Fruit fly (Drosophila melanogaster) whole organism, embryonic: ENCODE measurements around the gene CG3529.

ENCODE experiments used
- Abd-B ChIP-seq: fragments of 200-800 bp; sonication (Bioruptor generic); optimal IDR thresholded peaks from 2 replicates; lab custom pipeline; 2018; ENCODE audit warnings: missing biosample characterization, mild to moderate bottlenecking, missing genetic modification characterization, moderate library complexity
- Bdp1 ChIP-seq: fragments of 200-800 bp; sonication (Bioruptor generic); optimal IDR thresholded peaks from 3 replicates; lab custom pipeline; 2016; ENCODE audit warnings: missing biosample characterization, missing genetic modification characterization
- Bteb2 ChIP-seq: fragments of 200-800 bp; sonication (Bioruptor generic); optimal IDR thresholded peaks from 2 replicates; lab custom pipeline; 2016; ENCODE audit warnings: missing biosample characterization, missing genetic modification characterization
- CG10321 ChIP-seq: fragments of 200-800 bp; sonication (Bioruptor generic); IDR thresholded peaks from 2 replicates; pipeline ENCODE4 v1.3.6; 2022; ENCODE audit warnings: missing biosample characterization, missing genetic modification characterization
- CG11247 ChIP-seq: fragments of 200-800 bp; sonication (Bioruptor generic); IDR thresholded peaks from 2 replicates; pipeline ENCODE4 v1.3.6; 2022; ENCODE audit warnings: missing biosample characterization, missing genetic modification characterization
- CG11456 ChIP-seq: fragments of 200-800 bp; sonication (Bioruptor generic); IDR thresholded peaks from 3 replicates; pipeline ENCODE4 v1.3.6; 2022; ENCODE audit warnings: missing biosample characterization, missing genetic modification characterization
- CG12391 ChIP-seq: fragments of 200-800 bp; sonication (Bioruptor generic); optimal IDR thresholded peaks from 3 replicates; lab custom pipeline; 2018; ENCODE audit warnings: missing biosample characterization, mild to moderate bottlenecking, missing genetic modification characterization, moderate library complexity
- CG14667 ChIP-seq: fragments of 200-800 bp; sonication (Bioruptor generic); IDR thresholded peaks from 2 replicates; pipeline ENCODE4 v1.3.6; 2022; ENCODE audit warnings: missing biosample characterization, missing genetic modification characterization
- CG15479 ChIP-seq: fragments of 200-800 bp; sonication (Bioruptor generic); optimal IDR thresholded peaks from 3 replicates; lab custom pipeline; 2019; ENCODE audit warnings: missing biosample characterization, mild to moderate bottlenecking, missing genetic modification characterization, moderate library complexity
- CG15514 ChIP-seq: fragments of 200-800 bp; sonication (Bioruptor generic); optimal IDR thresholded peaks from 3 replicates; lab custom pipeline; 2017; ENCODE audit warnings: missing biosample characterization, missing genetic modification characterization, mild to moderate bottlenecking, moderate library complexity, missing genetic modification reagents
- CG1603 ChIP-seq: fragments of 200-800 bp; sonication (Bioruptor generic); optimal IDR thresholded peaks from 2 replicates; lab custom pipeline; 2019; ENCODE audit warnings: missing biosample characterization, mild to moderate bottlenecking, missing genetic modification characterization, moderate library complexity
- CG17359 ChIP-seq: fragments of 200-800 bp; sonication (Bioruptor generic); optimal IDR thresholded peaks from 3 replicates; lab custom pipeline; 2018; ENCODE audit warnings: missing biosample characterization, mild to moderate bottlenecking, missing genetic modification characterization, moderate library complexity
- CG1792 ChIP-seq: fragments of 200-800 bp; sonication (Bioruptor generic); optimal IDR thresholded peaks from 2 replicates; lab custom pipeline; 2016; ENCODE audit warnings: missing biosample characterization, missing genetic modification characterization
- CG18011 ChIP-seq: fragments of 200-800 bp; sonication (Bioruptor generic); optimal IDR thresholded peaks from 2 replicates; lab custom pipeline; 2017; ENCODE audit warnings: missing biosample characterization, missing genetic modification characterization, mild to moderate bottlenecking, moderate library complexity, missing genotype
- CG2678 ChIP-seq: fragments of 200-800 bp; sonication (Bioruptor generic); optimal IDR thresholded peaks from 3 replicates; lab custom pipeline; 2019; ENCODE audit warnings: missing biosample characterization, mild to moderate bottlenecking, missing genetic modification characterization, moderate library complexity
- CG31365 ChIP-seq: fragments of 200-800 bp; sonication (Bioruptor generic); optimal IDR thresholded peaks from 2 replicates; lab custom pipeline; 2018; ENCODE audit warnings: missing biosample characterization, mild to moderate bottlenecking, missing genetic modification characterization
- CG34224 ChIP-seq: fragments of 200-800 bp; sonication (Bioruptor generic); IDR thresholded peaks from 3 replicates; pipeline ENCODE4 v1.3.6; 2022; ENCODE audit warnings: missing biosample characterization, missing genetic modification characterization; ENCODE audit not compliant: partially characterized antibody
- CG3847 ChIP-seq: fragments of 200-800 bp; sonication (Bioruptor generic); IDR thresholded peaks from 2 replicates; pipeline ENCODE4 v1.3.6; 2022; ENCODE audit warnings: missing biosample characterization, missing genetic modification characterization
- CG4707 ChIP-seq: fragments of 200-800 bp; sonication (Bioruptor generic); optimal IDR thresholded peaks from 2 replicates; lab custom pipeline; 2018; ENCODE audit warnings: missing biosample characterization, mild to moderate bottlenecking, missing genetic modification characterization, moderate library complexity
- CG6765 ChIP-seq: fragments of 200-800 bp; sonication (Bioruptor generic); optimal IDR thresholded peaks from 3 replicates; lab custom pipeline; 2017; ENCODE audit warnings: missing biosample characterization, mild to moderate bottlenecking, missing genetic modification characterization
- CG7372 ChIP-seq: fragments of 200-800 bp; sonication (Bioruptor generic); IDR thresholded peaks from 2 replicates; pipeline ENCODE4 v1.3.6; 2022; ENCODE audit warnings: missing biosample characterization, missing genetic modification characterization
- CG8924 ChIP-seq: fragments of 200-800 bp; optimal IDR thresholded peaks from 3 replicates; lab custom pipeline; 2019; ENCODE audit warnings: missing biosample characterization, mild to moderate bottlenecking, missing genetic modification characterization, moderate library complexity
- CG9215 ChIP-seq: fragments of 200-800 bp; sonication (Bioruptor generic); IDR thresholded peaks from 2 replicates; pipeline ENCODE4 v1.3.6; 2022; ENCODE audit warnings: missing biosample characterization, missing genetic modification characterization
- CG9817 ChIP-seq: fragments of 200-800 bp; sonication (Bioruptor generic); optimal IDR thresholded peaks from 2 replicates; lab custom pipeline; 2018; ENCODE audit warnings: missing biosample characterization, mild to moderate bottlenecking, missing genetic modification characterization, moderate library complexity
- D ChIP-seq, 2 experiments: fragments of 200-800 bp in 1 of 2; fragments of >200 bp in 1 of 2; sonication (Bioruptor generic) in 1 of 2; optimal IDR thresholded peaks; 2 replicates in 1 of 2; 3 replicates in 1 of 2; lab custom pipeline; 2017; ENCODE audit warnings: mild to moderate bottlenecking in 1 of 2, missing biosample characterization in 1 of 2, missing genetic modification characterization in 1 of 2, missing genetic modification reagents in 1 of 2
- Hand ChIP-seq: fragments of 200-800 bp; sonication (Bioruptor generic); optimal IDR thresholded peaks from 2 replicates; lab custom pipeline; 2017; ENCODE audit warnings: mild to moderate bottlenecking, missing biosample characterization, missing genetic modification reagents, missing genetic modification characterization
- Hr39 ChIP-seq: fragments of >200 bp; optimal IDR thresholded peaks from 2 replicates; lab custom pipeline; 2017
- Lim3 ChIP-seq: fragments of 200-800 bp; sonication (Bioruptor generic); IDR thresholded peaks from 2 replicates; pipeline ENCODE4 v1.3.6; 2022; ENCODE audit warnings: missing biosample characterization, missing genetic modification characterization
- Lpt ChIP-seq: fragments of >200 bp; optimal IDR thresholded peaks from 2 replicates; lab custom pipeline; 2018; ENCODE audit warnings: missing biosample characterization, missing genetic modification characterization
- Mes4 ChIP-seq: fragments of 200-800 bp; sonication (Bioruptor generic); optimal IDR thresholded peaks from 2 replicates; lab custom pipeline; 2016; ENCODE audit warnings: missing biosample characterization, missing genetic modification characterization
- NC2α ChIP-seq: fragments of 200-800 bp; sonication (Bioruptor generic); optimal IDR thresholded peaks from 2 replicates; lab custom pipeline; 2016; ENCODE audit warnings: missing biosample characterization, missing genetic modification characterization
- Sox102F ChIP-seq: fragments of 200-800 bp; sonication (Bioruptor generic); optimal IDR thresholded peaks from 2 replicates; lab custom pipeline; 2018; ENCODE audit warnings: missing biosample characterization, mild to moderate bottlenecking, missing genetic modification characterization, moderate library complexity
- ci ChIP-seq: fragments of 200-800 bp; sonication (Bioruptor generic); IDR thresholded peaks from 3 replicates; pipeline ENCODE4 v1.3.6; 2022; ENCODE audit warnings: missing biosample characterization, missing genetic modification characterization
- croc ChIP-seq: fragments of 200-800 bp; sonication (Bioruptor generic); conservative IDR thresholded peaks from 3 replicates; pipeline ENCODE4 v1.3.6; 2022; ENCODE audit warnings: missing biosample characterization, missing genetic modification characterization
- disco-r ChIP-seq: fragments of 200-800 bp; sonication (Bioruptor generic); optimal IDR thresholded peaks from 2 replicates; lab custom pipeline; 2016; ENCODE audit warnings: missing biosample characterization, missing genetic modification characterization
- gem ChIP-seq: fragments of 200-800 bp; sonication (Bioruptor generic); optimal IDR thresholded peaks from 2 replicates; lab custom pipeline; 2019; ENCODE audit warnings: missing biosample characterization, mild to moderate bottlenecking, missing genetic modification characterization, moderate library complexity
- hth ChIP-seq: fragments of >200 bp; optimal IDR thresholded peaks from 2 replicates; lab custom pipeline; 2017; ENCODE audit warnings: inconsistent platforms
- kay ChIP-seq: fragments of 200-800 bp; sonication (Bioruptor generic); optimal IDR thresholded peaks from 2 replicates; lab custom pipeline; 2016; ENCODE audit warnings: missing biosample characterization, missing genetic modification characterization
- kni ChIP-seq: fragments of 200-800 bp; sonication (Bioruptor generic); optimal IDR thresholded peaks from 3 replicates; lab custom pipeline; 2017; ENCODE audit warnings: mild to moderate bottlenecking, missing biosample characterization, missing genetic modification reagents, missing genetic modification characterization
- lola ChIP-seq, 3 experiments: fragments of >200 bp in 2 of 3; fragments of 200-800 bp in 1 of 3; sonication (Bioruptor generic) in 1 of 3; optimal IDR thresholded peaks; 2 replicates each; lab custom pipeline; 2017 to 2019; ENCODE audit warnings: missing biosample characterization in 3 of 3, missing genetic modification characterization in 3 of 3, mild to moderate bottlenecking in 1 of 3, moderate library complexity in 1 of 3
- luna ChIP-seq: fragments of 200-800 bp; sonication (Bioruptor generic); optimal IDR thresholded peaks from 2 replicates; lab custom pipeline; 2016; ENCODE audit warnings: missing biosample characterization, missing genetic modification characterization
- mirr ChIP-seq: fragments of 200-800 bp; sonication (Bioruptor generic); optimal IDR thresholded peaks from 3 replicates; lab custom pipeline; 2018; ENCODE audit warnings: missing biosample characterization, mild to moderate bottlenecking, missing genetic modification characterization
- nmo ChIP-seq: fragments of 200-800 bp; sonication (Bioruptor generic); optimal IDR thresholded peaks from 2 replicates; lab custom pipeline; 2018; ENCODE audit warnings: missing biosample characterization, mild to moderate bottlenecking, missing genetic modification characterization, moderate library complexity
- nom ChIP-seq: fragments of 200-800 bp; sonication (Bioruptor generic); optimal IDR thresholded peaks from 2 replicates; lab custom pipeline; 2017; ENCODE audit warnings: missing biosample characterization, missing genetic modification characterization, mild to moderate bottlenecking, moderate library complexity, missing genetic modification reagents
- rib ChIP-seq: fragments of 200-800 bp; sonication (Bioruptor generic); IDR thresholded peaks from 2 replicates; pipeline ENCODE4 v1.3.6; 2022; ENCODE audit warnings: missing biosample characterization, missing genetic modification characterization
- schlank ChIP-seq: fragments of 200-800 bp; sonication (Bioruptor generic); optimal IDR thresholded peaks from 2 replicates; lab custom pipeline; 2018; ENCODE audit warnings: missing biosample characterization, mild to moderate bottlenecking, missing genetic modification characterization
- shn ChIP-seq: fragments of 200-800 bp; sonication (Bioruptor generic); optimal IDR thresholded peaks from 3 replicates; lab custom pipeline; 2016; ENCODE audit warnings: missing biosample characterization, missing genetic modification characterization
- slou ChIP-seq: fragments of 200-800 bp; sonication (Bioruptor generic); optimal IDR thresholded peaks from 3 replicates; lab custom pipeline; 2016; ENCODE audit warnings: missing biosample characterization, missing genetic modification characterization
- slp2 ChIP-seq: fragments of 200-800 bp; sonication (Bioruptor generic); optimal IDR thresholded peaks from 2 replicates; lab custom pipeline; 2016; ENCODE audit warnings: missing biosample characterization, missing genetic modification characterization
- zen2 ChIP-seq: fragments of 200-800 bp; sonication (Bioruptor generic); IDR thresholded peaks from 3 replicates; pipeline ENCODE4 v1.3.6; 2022; ENCODE audit warnings: missing biosample characterization, missing genetic modification characterization; ENCODE audit not compliant: partially characterized antibody

Gene CG3529

DNA sequence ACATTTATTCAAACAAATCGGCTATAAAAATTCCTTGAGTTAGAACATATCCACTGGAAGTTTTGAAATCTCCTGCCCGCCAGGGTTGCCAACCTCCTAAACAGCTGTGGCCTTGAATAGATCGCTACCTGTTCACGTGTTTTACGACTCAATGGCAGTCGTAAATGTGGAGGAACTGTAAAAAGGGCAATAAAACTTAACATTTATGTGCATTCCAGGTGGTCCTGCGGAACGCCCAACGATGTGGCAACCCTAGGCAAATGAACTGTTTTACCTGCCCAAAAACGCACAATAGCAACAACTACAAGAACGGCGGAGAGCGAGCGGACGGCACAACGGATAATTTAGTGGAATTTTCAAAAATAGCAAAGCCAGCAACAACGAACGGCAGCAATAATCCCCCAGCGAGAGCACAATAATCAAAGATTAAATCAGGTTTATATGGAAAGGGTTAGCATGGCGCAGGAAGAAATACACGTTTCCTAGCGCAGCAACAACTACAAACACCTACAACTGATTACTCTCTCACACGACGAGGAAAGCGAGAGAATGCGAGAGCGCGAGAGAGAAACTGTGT is 15.1 kb downstream of the CG3529 start (continued):
- TF ChIP-seq kay (GFP tag; lab: Kevin White, UChicago) = no peak
- TF ChIP-seq CG14667 = no peak
- TF ChIP-seq Lpt (GFP tag; lab: Kevin White, UChicago) = no peak
- no peak for TF ChIP-seq schlank
- TF ChIP-seq CG9215 (GFP tag; lab: Robert Waterston, UW) = no peak; the same call in 1 of the 2 replicates
- 0 out of 2 replicates have a peak, but pooled peaks have one; percentile 31 for TF ChIP-seq CG11247
- TF ChIP-seq NC2α (GFP tag; lab: Kevin White, UChicago) = no peak
- no peak for TF ChIP-seq zen2 (GFP tag; lab: Robert Waterston, UW)
- no peak for TF ChIP-seq mirr (GFP tag; lab: Kevin White, UChicago)
- TF ChIP-seq lola (GFP tag; optimal IDR thresholded peaks at IDR 0.05; lab: Kevin White, UChicago) = no peak
- TF ChIP-seq CG34224 (GFP tag; lab: Robert Waterston, UW) = 0 out of 3 replicates have a peak, but pooled peaks have one; percentile 26
- no peak for TF ChIP-seq nom (GFP tag; lab: Kevin White, UChicago)
- peak; percentile 54 for TF ChIP-seq Sox102F (GFP tag; lab: Kevin White, UChicago)
- TF ChIP-seq CG15514 (GFP tag; lab: Kevin White, UChicago) = peak; percentile 21
- no peak for TF ChIP-seq CG6765 (GFP tag; lab: Kevin White, UChicago)
- peak; percentile 86 for TF ChIP-seq CG15479
- TF ChIP-seq CG17359 (tag; lab: Kevin White, UChicago) = peak; percentile 65
- peak; percentile 52 for TF ChIP-seq shn
- TF ChIP-seq ci (GFP tag; lab: Robert Waterston, UW) = peak; percentile 73; the same call in 2 of the 3 replicates
- no peak for TF ChIP-seq CG18011
- TF ChIP-seq Lim3 (GFP tag; lab: Robert Waterston, UW) = no peak
- TF ChIP-seq CG3847 (GFP tag; lab: Robert Waterston, UW) = peak; percentile 28; the same call in 1 of the 2 replicates
- no peak for TF ChIP-seq Bdp1 (GFP tag; lab: Kevin White, UChicago)
- peak; percentile 63 for TF ChIP-seq Abd-B (GFP tag; lab: Kevin White, UChicago)
- no peak for TF ChIP-seq Hr39 (lab: Kevin White, UChicago)
- TF ChIP-seq CG9817 (tag; lab: Kevin White, UChicago) = peak; percentile 3
- peak; percentile 12 for TF ChIP-seq slp2 (GFP tag; lab: Kevin White, UChicago)
- no peak for TF ChIP-seq CG31365 (tag; lab: Kevin White, UChicago)
- TF ChIP-seq CG4707 (GFP tag; lab: Kevin White, UChicago) = no peak
- TF ChIP-seq slou (GFP tag; lab: Kevin White, UChicago) = no peak
- no peak for TF ChIP-seq CG8924 (tag; lab: Kevin White, UChicago)
- TF ChIP-seq D (optimal IDR thresholded peaks at IDR 0.05; lab: Kevin White, UChicago) = peak; percentile 58
- TF ChIP-seq D (GFP tag; optimal IDR thresholded peaks at IDR 0.05; lab: Kevin White, UChicago) = no peak
- TF ChIP-seq kni (GFP tag; lab: Kevin White, UChicago) = peak; percentile 87
- TF ChIP-seq Bteb2 (GFP tag; lab: Kevin White, UChicago) = no peak
- TF ChIP-seq hth (lab: Kevin White, UChicago) = no peak
- no peak for TF ChIP-seq Mes4
- TF ChIP-seq CG2678 = no peak
- TF ChIP-seq Hand = no peak
- TF ChIP-seq nmo (GFP tag; lab: Kevin White, UChicago) = no peak
- TF ChIP-seq luna = no peak
- no peak for TF ChIP-seq CG10321 (GFP tag; lab: Robert Waterston, UW)
- TF ChIP-seq rib (GFP tag; lab: Robert Waterston, UW) = no peak
- no peak for TF ChIP-seq CG7372
- TF ChIP-seq gem (tag; lab: Kevin White, UChicago) = peak; percentile 18
- no peak for TF ChIP-seq croc (GFP tag; lab: Robert Waterston, UW)
- TF ChIP-seq CG12391 (tag; lab: Kevin White, UChicago) = no peak
- no peak for TF ChIP-seq CG11456 (GFP tag; lab: Robert Waterston, UW)
- TF ChIP-seq disco-r (GFP tag; lab: Kevin White, UChicago) = no peak
- peak; percentile 79 for TF ChIP-seq CG1603 (tag; lab: Kevin White, UChicago)
- TF ChIP-seq CG1792 (GFP tag; lab: Kevin White, UChicago) = peak; percentile 26
